Worm (Caenorhabditis elegans): Measurements from ENCODE around the gene C16D9.3.

Gene C16D9.3

DNA sequence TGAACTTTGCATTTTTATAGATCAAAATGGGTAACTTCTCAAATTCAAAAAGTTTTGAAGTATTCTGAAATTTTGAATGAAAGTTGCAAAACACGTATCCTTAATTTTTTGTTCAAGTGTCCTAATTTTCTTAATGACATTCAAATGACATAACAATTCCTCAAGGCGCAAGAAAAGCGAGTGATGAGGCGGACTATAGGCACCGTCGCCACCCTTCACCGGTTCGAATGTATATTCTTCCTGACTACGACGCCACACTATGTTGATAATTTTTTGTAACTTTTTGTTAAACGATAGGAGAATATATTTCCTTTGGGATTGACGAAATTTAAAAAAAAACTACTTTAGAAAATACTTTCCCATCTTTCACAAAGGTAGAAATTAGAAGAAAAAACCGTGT lies 41.8 kb upstream of the C16D9.3 start:
- no peak for TF ChIP-seq zag-1 (tag; optimal IDR thresholded peaks at IDR 0.05)
- no peak for TF ChIP-seq snpc-4 (tag; optimal IDR thresholded peaks at IDR 0.05)
- no peak for TF ChIP-seq ceh-16 (tag; optimal IDR thresholded peaks at IDR 0.05)
- no peak for TF ChIP-seq nhr-77 (tag; optimal IDR thresholded peaks at IDR 0.05)
- no peak for TF ChIP-seq nfya-1 (tag; optimal IDR thresholded peaks at IDR 0.05; ENCODE audit: insufficient read depth)
- no peak for TF ChIP-seq nhr-76 (tag; optimal IDR thresholded peaks at IDR 0.05)
- TF ChIP-seq nhr-237 (tag; optimal IDR thresholded peaks at IDR 0.05): no peak
- TF ChIP-seq R02D3.7 (tag; optimal IDR thresholded peaks at IDR 0.05): no peak
- TF ChIP-seq ztf-4 (tag; optimal IDR thresholded peaks at IDR 0.05): no peak
- no peak for TF ChIP-seq egl-5 (tag; optimal IDR thresholded peaks at IDR 0.05)
- no peak for TF ChIP-seq sea-2 (GFP tag; optimal IDR thresholded peaks at IDR 0.05)
- TF ChIP-seq nhr-28 (tag; optimal IDR thresholded peaks at IDR 0.05): no peak
- no peak for TF ChIP-seq lsy-12 (tag; optimal IDR thresholded peaks at IDR 0.05)
- no peak for TF ChIP-seq fkh-2 (tag; optimal IDR thresholded peaks at IDR 0.05)
- TF ChIP-seq lin-39 (tag; optimal IDR thresholded peaks at IDR 0.05): no peak
- TF ChIP-seq ceh-28 (tag; optimal IDR thresholded peaks at IDR 0.05): no peak
- no peak for TF ChIP-seq nhr-11 (tag; optimal IDR thresholded peaks at IDR 0.05)

- TF ChIP-seq ztf-11 (tag; optimal IDR thresholded peaks at IDR 0.05) (no peak), zag-1 (tag; optimal IDR thresholded peaks at IDR 0.05) (no peak), nhr-43 (tag; optimal IDR thresholded peaks at IDR 0.05; ENCODE audit: poor library complexity, severe bottlenecking) (no peak)
Measured at ce11 chrV:8280770-8281169, 40.9 kb upstream of the C16D9.3 start, which contains the start of gene str-135. Gene str-135, minus strand, starts transcription at chrV:8280870.

- TF ChIP-seq skn-1 (tag; optimal IDR thresholded peaks at IDR 0.05) (no peak), unc-39 (tag; optimal IDR thresholded peaks at IDR 0.05) (no peak), eor-1 (tag; optimal IDR thresholded peaks at IDR 0.05) (no peak), ceh-28 (tag; optimal IDR thresholded peaks at IDR 0.05) (no peak), hmg-11 (tag; optimal IDR thresholded peaks at IDR 0.05) (no peak), elt-3 (tag; optimal IDR thresholded peaks at IDR 0.05) (no peak), mml-1 (tag; optimal IDR thresholded peaks at IDR 0.05) (no peak), mdl-1 (tag; optimal IDR thresholded peaks at IDR 0.05) (no peak), fkh-2 (tag; optimal IDR thresholded peaks at IDR 0.05) (no peak), R02D3.7 (tag; optimal IDR thresholded peaks at IDR 0.05) (no peak), nhr-237 (tag; optimal IDR thresholded peaks at IDR 0.05) (no peak), tbx-2 (tag; optimal IDR thresholded peaks at IDR 0.05) (no peak)
Measured at ce11 chrV:8278830-8279229, 39.0 kb upstream of the C16D9.3 start, which contains the start of gene str-136. Gene str-136, minus strand, starts transcription at chrV:8278930.

ce11 chrV:8271995-8272394 lies 32.2 kb upstream of the C16D9.3 start, which contains the start of gene asp-5:
Gene asp-5, plus strand, starts transcription at chrV:8272385.
- no peak for TF ChIP-seq nhr-76 (tag; optimal IDR thresholded peaks at IDR 0.05)
- peak; percentile 87 for TF ChIP-seq pqm-1 (tag; optimal IDR thresholded peaks at IDR 0.05)
- TF ChIP-seq elt-2 (tag; optimal IDR thresholded peaks at IDR 0.05): peak; percentile 89
- no peak for TF ChIP-seq ZK546.5 (tag; optimal IDR thresholded peaks at IDR 0.05)
- TF ChIP-seq ztf-4 (tag; optimal IDR thresholded peaks at IDR 0.05): no peak
- TF ChIP-seq nhr-23 (tag; optimal IDR thresholded peaks at IDR 0.05): no peak

DNA sequence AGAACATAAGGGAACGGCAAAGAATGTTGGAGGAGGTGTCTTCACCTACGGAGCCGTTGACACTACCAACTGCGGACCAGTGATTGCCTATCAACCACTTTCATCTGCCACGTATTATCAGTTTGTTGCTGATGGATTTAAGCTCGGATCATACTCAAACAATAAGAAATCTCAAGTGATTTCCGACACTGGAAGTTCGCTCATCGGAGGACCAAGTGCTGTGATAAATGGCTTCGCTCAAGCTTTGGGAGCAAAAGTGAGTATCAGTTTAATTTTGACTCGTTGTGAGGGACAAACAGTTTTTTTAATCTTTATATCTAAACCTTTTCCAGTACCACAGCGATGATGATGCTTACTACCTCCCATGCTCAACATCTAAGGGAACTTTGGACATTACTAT lies 31.6 kb upstream of the C16D9.3 start:
- no peak for TF ChIP-seq tbx-2 (tag; optimal IDR thresholded peaks at IDR 0.05)
- TF ChIP-seq jun-1 (tag; optimal IDR thresholded peaks at IDR 0.05): no peak
- TF ChIP-seq pqm-1 (tag; optimal IDR thresholded peaks at IDR 0.05): no peak
- TF ChIP-seq hmg-11 (tag; optimal IDR thresholded peaks at IDR 0.05): no peak
- no peak for TF ChIP-seq elt-1 (tag; optimal IDR thresholded peaks at IDR 0.05)
- TF ChIP-seq ztf-11 (tag; optimal IDR thresholded peaks at IDR 0.05): no peak
- no peak for TF ChIP-seq nhr-11 (tag; optimal IDR thresholded peaks at IDR 0.05)
- TF ChIP-seq skn-1 (tag; optimal IDR thresholded peaks at IDR 0.05): no peak
- no peak for TF ChIP-seq aly-2 (tag; optimal IDR thresholded peaks at IDR 0.05)
- no peak for TF ChIP-seq egl-5 (tag; optimal IDR thresholded peaks at IDR 0.05)
- no peak for TF ChIP-seq sea-2 (GFP tag; optimal IDR thresholded peaks at IDR 0.05)

Data from whole organism, L3 larva.